Worm (Caenorhabditis elegans): ENCODE measurements around the gene F26F4.9.

- no peak for TF ChIP-seq mep-1 (tag; optimal IDR thresholded peaks at IDR 0.05)
- TF ChIP-seq nhr-237 (tag; optimal IDR thresholded peaks at IDR 0.05), result no peak
- TF ChIP-seq elt-3 (tag; optimal IDR thresholded peaks at IDR 0.05), result no peak
- no peak for TF ChIP-seq drap-1 (GFP tag; optimal IDR thresholded peaks at IDR 0.05)
- no peak for TF ChIP-seq lin-13 (tag; optimal IDR thresholded peaks at IDR 0.05)
- TF ChIP-seq mab-5 (tag; optimal IDR thresholded peaks at IDR 0.05), result no peak
- TF ChIP-seq nhr-28 (tag; optimal IDR thresholded peaks at IDR 0.05), result no peak
- TF ChIP-seq flh-1 (GFP tag; optimal IDR thresholded peaks at IDR 0.05), result no peak
- no peak for TF ChIP-seq snpc-4 (tag; optimal IDR thresholded peaks at IDR 0.05)
- TF ChIP-seq zip-8 (tag; optimal IDR thresholded peaks at IDR 0.05), result no peak
Measured at ce11 chrIII:4903784-4904183, 8.5 kb downstream of the F26F4.9 start, which contains the start of gene kbp-2.

Data from whole organism, mixed stage, embryonic.